Worm (Caenorhabditis elegans): ENCODE results near the gene allo-1.

- TF ChIP-seq ceh-36 (tag; optimal IDR thresholded peaks at IDR 0.05), result no peak
- TF ChIP-seq hnd-1 (tag; optimal IDR thresholded peaks at IDR 0.05), result no peak
- no peak for TF ChIP-seq flt-1 (GFP tag; IDR thresholded peaks at IDR 0.05)
- TF ChIP-seq tra-4 (tag; optimal IDR thresholded peaks at IDR 0.05), result no peak
These were observed 30.9 kb upstream of the allo-1 start, which contains the start of gene ZC168.2 for ce11 chrIV:10727734-10728133.
